Worm (Caenorhabditis elegans): ENCODE measurements around the gene pes-8.

The pes-8 gene

ce11 chrX:9234518-9234917 is 17.1 kb upstream of the pes-8 start, which contains the start of gene col-175:
TSS of gene col-175 (minus strand) at chrX:9234618.
- no peak for TF ChIP-seq nhr-6 (tag; optimal IDR thresholded peaks at IDR 0.05)
- TF ChIP-seq daf-8 (GFP tag; IDR thresholded peaks at IDR 0.05), result no peak
- no peak for TF ChIP-seq ZK546.5 (tag; optimal IDR thresholded peaks at IDR 0.05)
- TF ChIP-seq egl-27 (tag; optimal IDR thresholded peaks at IDR 0.05), result no peak
- TF ChIP-seq arid-1 (GFP tag; conservative IDR thresholded peaks at IDR 0.05), result no peak
- no peak for TF ChIP-seq snpc-1.2 (GFP tag; IDR thresholded peaks at IDR 0.05)
- no peak for TF ChIP-seq lin-1 (GFP tag; IDR thresholded peaks at IDR 0.05)
- TF ChIP-seq mdl-1 (tag; optimal IDR thresholded peaks at IDR 0.05), result no peak
- no peak for TF ChIP-seq saeg-2 (GFP tag; IDR thresholded peaks at IDR 0.05)
- no peak for TF ChIP-seq ztf-7 (tag; optimal IDR thresholded peaks at IDR 0.05)
- TF ChIP-seq T20F7.1 (GFP tag; optimal IDR thresholded peaks at IDR 0.05), result no peak
- no peak for TF ChIP-seq dmd-9 (GFP tag; IDR thresholded peaks at IDR 0.05)
- TF ChIP-seq nhr-48 (tag; optimal IDR thresholded peaks at IDR 0.05), result no peak
- TF ChIP-seq ceh-20 (GFP tag; IDR thresholded peaks at IDR 0.05), result no peak
- no peak for TF ChIP-seq F44E2.7 (GFP tag; IDR thresholded peaks at IDR 0.05)

DNA sequence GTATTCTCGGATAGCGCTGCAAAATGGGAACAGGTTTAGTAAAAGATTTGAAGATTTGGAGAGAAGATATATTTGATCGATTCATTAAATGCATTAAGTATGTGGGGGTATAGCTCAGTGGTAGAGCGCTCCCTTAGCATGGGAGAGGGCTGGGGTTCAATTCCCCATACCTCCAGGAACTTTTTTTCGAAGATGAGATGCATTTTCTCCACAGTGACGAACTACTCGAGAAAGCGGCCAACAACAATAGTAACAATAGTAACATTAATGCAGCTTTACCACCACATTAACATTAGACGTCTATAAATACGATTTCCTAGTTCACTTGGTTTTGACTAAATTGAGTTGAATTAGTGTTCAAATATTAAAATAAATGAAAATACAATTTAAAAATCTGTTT is 13.9 kb upstream of the pes-8 start:
- TF ChIP-seq daf-16 (GFP tag; optimal IDR thresholded peaks at IDR 0.05) (peak; percentile 27 to 61), daf-16 (tag; optimal IDR thresholded peaks at IDR 0.05) (no peak), F10B5.3 (tag; optimal IDR thresholded peaks at IDR 0.05) (peak; percentile 38), mep-1 (tag; optimal IDR thresholded peaks at IDR 0.05) (no peak), dmd-8 (GFP tag; IDR thresholded peaks at IDR 0.05) (peak; percentile 77; the same call in 1 of the 2 replicates), nhr-48 (tag; optimal IDR thresholded peaks at IDR 0.05) (peak; percentile 59), mes-2 (tag; optimal IDR thresholded peaks at IDR 0.05; ENCODE audit: poor library complexity, severe bottlenecking) (no peak), zfp-3 (GFP tag; conservative IDR thresholded peaks at IDR 0.05) (no peak), zag-1 (tag; optimal IDR thresholded peaks at IDR 0.05) (no peak), lin-29 (GFP tag; IDR thresholded peaks at IDR 0.05) (0 out of 2 replicates have a peak, but pooled peaks have one; percentile 14), unc-62 (GFP tag; optimal IDR thresholded peaks at IDR 0.05 in 1 of 2) (no peak), unc-62 (tag; optimal IDR thresholded peaks at IDR 0.05) (no peak), mxl-3 (GFP tag; optimal IDR thresholded peaks at IDR 0.05) (peak; percentile 26), ZK546.5 (tag; optimal IDR thresholded peaks at IDR 0.05) (no peak), ztf-7 (tag; optimal IDR thresholded peaks at IDR 0.05) (no peak), F44E2.7 (GFP tag; IDR thresholded peaks at IDR 0.05) (peak; percentile 65; the same call in 1 of the 2 replicates), aha-1 (tag) (peak; percentile 96), spr-1 (tag; optimal IDR thresholded peaks at IDR 0.05) (peak; percentile 64), saeg-2 (GFP tag; IDR thresholded peaks at IDR 0.05) (no peak), ama-1 (optimal IDR thresholded peaks at IDR 0.05) (no peak), F37D6.2 (tag; optimal IDR thresholded peaks at IDR 0.05) (no peak), dmd-9 (GFP tag; IDR thresholded peaks at IDR 0.05) (no peak), lin-38 (GFP tag; IDR thresholded peaks at IDR 0.05) (peak; percentile 71), snpc-1.2 (GFP tag; IDR thresholded peaks at IDR 0.05) (peak; percentile 92), Y75B8A.6 (GFP tag; IDR thresholded peaks at IDR 0.05) (peak; percentile 56; the same call in 1 of the 2 replicates), egl-27 (tag; optimal IDR thresholded peaks at IDR 0.05) (no peak), fos-1 (tag; optimal IDR thresholded peaks at IDR 0.05) (no peak), set-16 (GFP tag; IDR thresholded peaks at IDR 0.05) (no peak), T20F7.1 (GFP tag; optimal IDR thresholded peaks at IDR 0.05) (no peak), nhr-76 (tag; optimal IDR thresholded peaks at IDR 0.05) (no peak), ceh-44 (GFP tag; IDR thresholded peaks at IDR 0.05) (0 out of 2 replicates have a peak, but pooled peaks have one; percentile 45), Y48G9A.11 (GFP tag; IDR thresholded peaks at IDR 0.05) (peak; percentile 44; the same call in 1 of the 2 replicates), unc-39 (tag; optimal IDR thresholded peaks at IDR 0.05) (no peak), daf-19 (GFP tag; conservative IDR thresholded peaks at IDR 0.05) (0 out of 2 replicates have a peak, but pooled peaks have one; percentile 24), hlh-30 (tag; optimal IDR thresholded peaks at IDR 0.05; ENCODE audit: insufficient read depth) (peak; percentile 28), lim-7 (GFP tag; IDR thresholded peaks at IDR 0.05) (peak; percentile 89), unc-130 (GFP tag; optimal IDR thresholded peaks at IDR 0.05) (peak; percentile 3), egl-43 (GFP tag; IDR thresholded peaks at IDR 0.05) (peak; percentile 89), madf-5 (GFP tag; IDR thresholded peaks at IDR 0.05) (no peak), nhr-102 (tag; optimal IDR thresholded peaks at IDR 0.05) (peak; percentile 64), Y105C5A.15 (GFP tag; IDR thresholded peaks at IDR 0.05) (no peak), F49E8.2 (tag; optimal IDR thresholded peaks at IDR 0.05; ENCODE audit: borderline replicate concordance) (peak; percentile 74), hlh-11 (tag; optimal IDR thresholded peaks at IDR 0.05) (peak; percentile 23)
